Worm (Caenorhabditis elegans) whole organism, young adult: Measurements from ENCODE around the gene rpt-6.

Experiments
- B0035.1 ChIP-seq: sonication (generic microtip); optimal IDR thresholded peaks from 2 replicates; lab custom pipeline; 2016; ENCODE audit warnings: missing genetic modification characterization, mild to moderate bottlenecking, missing compliant biosample characterization, missing genotype, missing genetic modification reagents
- C17E4.6 ChIP-seq: fragments of 200-800 bp; sonication (Bioruptor generic); IDR thresholded peaks from 2 replicates; pipeline ENCODE4 v1.3.6; 2022; ENCODE audit warnings: missing genetic modification reagents, missing genetic modification characterization, missing compliant biosample characterization
- D2030.7 ChIP-seq: fragments of 200-800 bp; sonication (Bioruptor generic); IDR thresholded peaks from 2 replicates; pipeline ENCODE4 v1.3.6; 2022; ENCODE audit warnings: missing genetic modification reagents, missing genetic modification characterization, missing compliant biosample characterization
- F10E7.11 ChIP-seq: sonication (generic microtip); optimal IDR thresholded peaks from 2 replicates; lab custom pipeline; 2017; ENCODE audit warnings: mild to moderate bottlenecking, missing genetic modification characterization, moderate library complexity, missing compliant biosample characterization
- F55B11.4 ChIP-seq: sonication (generic microtip); optimal IDR thresholded peaks from 2 replicates; lab custom pipeline; 2016; ENCODE audit warnings: missing compliant biosample characterization, missing genetic modification characterization, borderline replicate concordance; ENCODE audit not compliant: insufficient read depth
- T07F8.4 ChIP-seq: sonication (generic microtip); optimal IDR thresholded peaks from 2 replicates; lab custom pipeline; 2016; ENCODE audit warnings: mild to moderate bottlenecking, missing genetic modification characterization, moderate library complexity, missing compliant biosample characterization
- Y56A3A.18 ChIP-seq: fragments of 200-800 bp; sonication (Bioruptor generic); IDR thresholded peaks from 2 replicates; pipeline ENCODE4 v1.3.6; 2022; ENCODE audit warnings: missing genetic modification reagents, missing genetic modification characterization, missing compliant biosample characterization
- ZK185.1 ChIP-seq: sonication (generic microtip); optimal IDR thresholded peaks from 2 replicates; lab custom pipeline; 2016; ENCODE audit warnings: mild to moderate bottlenecking, missing genetic modification characterization, missing compliant biosample characterization; ENCODE audit not compliant: poor library complexity, severe bottlenecking
- aptf-2 ChIP-seq: fragments of 200-800 bp; sonication (Bioruptor generic); conservative IDR thresholded peaks from 2 replicates; pipeline ENCODE4 v1.3.6; 2022; ENCODE audit warnings: missing genetic modification reagents, missing genetic modification characterization, missing compliant biosample characterization
- atf-7 ChIP-seq: sonication (generic microtip); optimal IDR thresholded peaks from 2 replicates; lab custom pipeline; 2017; ENCODE audit warnings: mild to moderate bottlenecking, missing genetic modification characterization, missing compliant biosample characterization
- bed-2 ChIP-seq: fragments of 200-800 bp; sonication (Bioruptor generic); IDR thresholded peaks from 2 replicates; pipeline ENCODE4 v1.3.6; 2022; ENCODE audit warnings: missing genetic modification reagents, missing genetic modification characterization, missing compliant biosample characterization
- ccch-3 ChIP-seq: fragments of 200-800 bp; sonication (Bioruptor generic); optimal IDR thresholded peaks from 2 replicates; lab custom pipeline; 2018; ENCODE audit warnings: mild to moderate bottlenecking, missing genetic modification characterization, missing compliant biosample characterization
- cebp-2 ChIP-seq: fragments of 200-800 bp; sonication (Bioruptor generic); IDR thresholded peaks from 2 replicates; pipeline ENCODE4 v1.3.6; 2022; ENCODE audit warnings: missing genetic modification characterization, missing compliant biosample characterization
- ceh-58 ChIP-seq: fragments of 200-800 bp; sonication (Bioruptor generic); IDR thresholded peaks from 2 replicates; pipeline ENCODE4 v1.3.6; 2022; ENCODE audit warnings: missing genetic modification characterization, missing compliant biosample characterization
- dpff-1 ChIP-seq: sonication (generic microtip); optimal IDR thresholded peaks from 2 replicates; lab custom pipeline; 2017; ENCODE audit warnings: mild to moderate bottlenecking, missing genetic modification characterization, missing compliant biosample characterization
- dpl-1 ChIP-seq: fragments of 150-350 bp; optimal IDR thresholded peaks from 2 replicates; lab custom pipeline; 2014; ENCODE audit warnings: missing biosample characterization, missing genetic modification reagents, missing genetic modification characterization
- egl-44 ChIP-seq: fragments of 200-800 bp; sonication (Bioruptor generic); IDR thresholded peaks from 2 replicates; pipeline ENCODE4 v1.3.6; 2022; ENCODE audit warnings: missing genetic modification reagents, missing genetic modification characterization, missing compliant biosample characterization
- ets-4 ChIP-seq: fragments of 200-800 bp; sonication (Bioruptor generic); optimal IDR thresholded peaks from 2 replicates; lab custom pipeline; 2018; ENCODE audit warnings: mild to moderate bottlenecking, missing genetic modification characterization, missing compliant biosample characterization
- fkh-3 ChIP-seq: sonication (generic microtip); optimal IDR thresholded peaks from 2 replicates; lab custom pipeline; 2016; ENCODE audit warnings: mild to moderate bottlenecking, missing genetic modification characterization, missing compliant biosample characterization
- gei-17 ChIP-seq: fragments of 200-800 bp; sonication (Bioruptor generic); optimal IDR thresholded peaks from 2 replicates; lab custom pipeline; 2018; ENCODE audit warnings: mild to moderate bottlenecking, missing genetic modification characterization, missing compliant biosample characterization
- him-1 ChIP-seq: sonication (generic microtip); optimal IDR thresholded peaks from 2 replicates; lab custom pipeline; 2016; ENCODE audit warnings: missing genotype, missing genetic modification reagents, missing genetic modification characterization, missing compliant biosample characterization
- hlh-12 ChIP-seq: sonication (generic microtip); optimal IDR thresholded peaks from 2 replicates; lab custom pipeline; 2016; ENCODE audit warnings: missing genetic modification characterization, missing compliant biosample characterization
- hmg-1.2 ChIP-seq: fragments of 200-800 bp; sonication (Bioruptor generic); IDR thresholded peaks from 2 replicates; pipeline ENCODE4 v1.3.6; 2022; ENCODE audit warnings: missing genetic modification reagents, missing genetic modification characterization, missing compliant biosample characterization
- hrde-1 ChIP-seq: sonication (generic microtip); optimal IDR thresholded peaks from 2 replicates; lab custom pipeline; 2016; ENCODE audit warnings: missing genetic modification characterization, mild to moderate bottlenecking, missing compliant biosample characterization, moderate library complexity, missing genotype, missing genetic modification reagents, borderline replicate concordance
- lag-1 ChIP-seq: fragments of 200-800 bp; sonication (Bioruptor generic); IDR thresholded peaks from 2 replicates; pipeline ENCODE4 v1.3.6; 2022; ENCODE audit warnings: missing genetic modification reagents, missing genetic modification characterization, missing compliant biosample characterization
- lin-26 ChIP-seq: fragments of 200-800 bp; sonication (Bioruptor generic); IDR thresholded peaks from 2 replicates; pipeline ENCODE4 v1.3.6; 2022; ENCODE audit warnings: missing genetic modification reagents, missing genetic modification characterization, missing compliant biosample characterization
- lin-35 ChIP-seq, 3 experiments: fragments of 150-350 bp in 2 of 3; sonication (generic microtip) in 1 of 3; optimal IDR thresholded peaks; 2 replicates each; lab custom pipeline; 2014 to 2018; ENCODE audit warnings: missing biosample characterization in 3 of 3, missing genetic modification characterization in 3 of 3, missing genetic modification reagents in 3 of 3
- lir-1 ChIP-seq: fragments of 200-800 bp; sonication (Bioruptor generic); conservative IDR thresholded peaks from 2 replicates; pipeline ENCODE4 v1.3.6; 2022; ENCODE audit warnings: missing genetic modification reagents, missing genetic modification characterization, missing compliant biosample characterization
- mel-28 ChIP-seq: sonication (generic microtip); optimal IDR thresholded peaks from 2 replicates; lab custom pipeline; 2016; ENCODE audit warnings: borderline replicate concordance, mild to moderate bottlenecking, missing genetic modification characterization, missing compliant biosample characterization
- mes-4 ChIP-seq: sonication (generic microtip); optimal IDR thresholded peaks from 2 replicates; lab custom pipeline; 2016; ENCODE audit warnings: missing genotype, missing genetic modification characterization, missing compliant biosample characterization
- mxl-1 ChIP-seq: sonication (generic microtip); optimal IDR thresholded peaks from 2 replicates; lab custom pipeline; 2016; ENCODE audit warnings: missing genetic modification characterization, missing compliant biosample characterization
- nhr-179 ChIP-seq: sonication (generic microtip); optimal IDR thresholded peaks from 2 replicates; lab custom pipeline; 2016; ENCODE audit warnings: mild to moderate bottlenecking, missing genetic modification characterization, missing compliant biosample characterization
- nhr-27 ChIP-seq: fragments of 200-800 bp; sonication (Bioruptor generic); optimal IDR thresholded peaks from 2 replicates; lab custom pipeline; 2018; ENCODE audit warnings: mild to moderate bottlenecking, missing genetic modification characterization, moderate library complexity, missing compliant biosample characterization
- nhr-90 ChIP-seq: sonication (generic microtip); optimal IDR thresholded peaks from 2 replicates; lab custom pipeline; 2016; ENCODE audit warnings: missing genotype, mild to moderate bottlenecking, missing genetic modification characterization, missing compliant biosample characterization
- rcor-1 ChIP-seq: fragments of 200-800 bp; sonication (Bioruptor generic); IDR thresholded peaks from 2 replicates; pipeline ENCODE4 v1.3.6; 2022; ENCODE audit warnings: missing genetic modification reagents, missing genetic modification characterization, missing compliant biosample characterization
- rec-8 ChIP-seq, 2 experiments: sonication (generic microtip); optimal IDR thresholded peaks; 2 replicates each; lab custom pipeline; 2016; ENCODE audit warnings: mild to moderate bottlenecking in 2 of 2, missing genetic modification characterization in 2 of 2, missing genetic modification reagents in 2 of 2, missing genotype in 2 of 2, missing biosample characterization in 1 of 2, missing compliant biosample characterization in 1 of 2, moderate library complexity in 1 of 2
- rpc-1 ChIP-seq, 2 experiments: fragments of 150-350 bp in 1 of 2; sonication (generic microtip) in 1 of 2; optimal IDR thresholded peaks; 2 replicates each; lab custom pipeline; 2014 to 2018; ENCODE audit warnings: missing biosample characterization in 1 of 2, missing genetic modification characterization in 1 of 2, missing genetic modification reagents in 1 of 2, missing genotype in 1 of 2
- sea-2 ChIP-seq: fragments of 200-800 bp; sonication (Bioruptor generic); IDR thresholded peaks from 2 replicates; pipeline ENCODE4 v1.3.6; 2022; ENCODE audit warnings: missing genetic modification characterization, missing compliant biosample characterization
- snpc-4 ChIP-seq, 5 experiments: fragments of 150-350 bp in 1 of 5; sonication (generic microtip) in 4 of 5; optimal IDR thresholded peaks; 2 replicates each; lab custom pipeline; 2014 to 2018; ENCODE audit warnings: missing genetic modification characterization in 5 of 5, missing biosample characterization in 3 of 5, antibody characterized with exemption in 2 of 5, mild to moderate bottlenecking in 2 of 5, missing compliant biosample characterization in 2 of 5, missing genotype in 2 of 5, moderate library complexity in 2 of 5, missing genetic modification reagents in 1 of 5
- somi-1 ChIP-seq: fragments of 200-800 bp; sonication (Bioruptor generic); optimal IDR thresholded peaks from 2 replicates; lab custom pipeline; 2018; ENCODE audit warnings: mild to moderate bottlenecking, missing genetic modification characterization, missing compliant biosample characterization
- sptf-2 ChIP-seq: fragments of 200-800 bp; sonication (Bioruptor generic); optimal IDR thresholded peaks from 2 replicates; lab custom pipeline; 2018; ENCODE audit warnings: mild to moderate bottlenecking, missing genetic modification characterization, missing compliant biosample characterization
- tbx-9 ChIP-seq: sonication (generic microtip); optimal IDR thresholded peaks from 2 replicates; lab custom pipeline; 2016; ENCODE audit warnings: borderline replicate concordance, missing genetic modification characterization, inconsistent platforms, missing compliant biosample characterization
- tlf-1 ChIP-seq: fragments of 200-800 bp; sonication (Bioruptor generic); optimal IDR thresholded peaks from 2 replicates; lab custom pipeline; 2018; ENCODE audit warnings: mild to moderate bottlenecking, missing genetic modification characterization, missing compliant biosample characterization
- unc-62 ChIP-seq: fragments of 150-350 bp; optimal IDR thresholded peaks from 2 replicates; lab custom pipeline; 2014; ENCODE audit warnings: missing biosample characterization, missing genetic modification reagents, missing genetic modification characterization
- zfh-2 ChIP-seq: fragments of 200-800 bp; sonication (Bioruptor generic); conservative IDR thresholded peaks from 2 replicates; pipeline ENCODE4 v1.3.6; 2022; ENCODE audit warnings: missing genetic modification reagents, missing genetic modification characterization, missing compliant biosample characterization
- ztf-18 ChIP-seq: sonication (generic microtip); optimal IDR thresholded peaks from 2 replicates; lab custom pipeline; 2016; ENCODE audit warnings: missing genotype, mild to moderate bottlenecking, missing genetic modification characterization, missing compliant biosample characterization
- ztf-25 ChIP-seq: fragments of 200-800 bp; sonication (Bioruptor generic); IDR thresholded peaks from 2 replicates; pipeline ENCODE4 v1.3.6; 2022; ENCODE audit warnings: missing genetic modification reagents, missing genetic modification characterization, missing compliant biosample characterization
- ztf-28 ChIP-seq: fragments of 200-800 bp; sonication (Bioruptor generic); IDR thresholded peaks from 2 replicates; pipeline ENCODE4 v1.3.6; 2022; ENCODE audit warnings: missing genetic modification reagents, missing genetic modification characterization, missing compliant biosample characterization

The rpt-6 gene

DNA sequence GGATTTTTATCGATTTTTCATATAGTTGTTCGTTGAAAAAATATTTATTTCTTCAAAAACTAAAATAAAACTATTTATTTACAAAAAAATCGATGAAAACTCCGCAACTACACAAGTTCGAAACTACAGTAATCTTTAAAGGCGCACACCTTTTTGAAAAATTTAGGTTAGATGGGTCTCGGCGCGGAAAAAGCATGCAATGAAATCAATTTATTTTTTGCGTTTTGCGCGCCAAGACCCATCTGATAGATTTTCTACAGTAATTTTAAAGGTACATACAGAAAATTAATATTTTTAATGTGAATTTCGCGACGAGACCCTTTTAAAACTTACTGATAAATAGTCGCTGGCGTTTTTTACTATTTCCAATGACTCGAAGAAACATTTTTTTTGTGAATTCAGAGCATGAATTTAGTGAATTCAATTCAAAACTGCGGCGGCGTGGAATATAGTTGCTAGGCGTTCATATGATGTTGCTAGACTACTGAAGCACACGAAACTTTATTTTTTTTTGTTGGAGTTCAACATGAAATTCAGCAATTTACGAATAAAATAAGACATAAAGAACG is 3.2 kb upstream of the rpt-6 start, which contains the start of gene Y75B8A.33 (continued):
- TF ChIP-seq egl-44 (GFP tag; lab: Robert Waterston, UW) (no peak), mes-4 (tag; lab: Kevin White, UChicago) (no peak), ccch-3 (GFP tag; lab: Kevin White, UChicago) (no peak), him-1 (tag; lab: Kevin White, UChicago) (peak; percentile 29), ztf-25 (no peak), gei-17 (GFP tag; lab: Kevin White, UChicago) (no peak), sptf-2 (no peak), sea-2 (GFP tag; lab: Robert Waterston, UW) (no peak), lin-26 (no peak), bed-2 (GFP tag; lab: Robert Waterston, UW) (no peak), mxl-1 (tag; lab: Kevin White, UChicago) (no peak), ztf-28 (GFP tag; lab: Robert Waterston, UW) (no peak), mel-28 (tag; lab: Kevin White, UChicago) (no peak), lin-35 (GFP tag; optimal IDR thresholded peaks at IDR 0.05; lab: Kevin White, UChicago) (no peak), lag-1 (GFP tag; lab: Robert Waterston, UW) (no peak), D2030.7 (peak; percentile 44; the same call in 1 of the 2 replicates), T07F8.4 (tag; lab: Kevin White, UChicago) (no peak), nhr-179 (no peak), tlf-1 (GFP tag; lab: Kevin White, UChicago) (peak; percentile 5), Y56A3A.18 (GFP tag; lab: Robert Waterston, UW) (no peak), dpl-1 (GFP tag; lab: Kevin White, UChicago) (peak; percentile 25), ceh-58 (GFP tag; lab: Robert Waterston, UW) (no peak), aptf-2 (GFP tag; lab: Robert Waterston, UW) (no peak), dpff-1 (tag; lab: Kevin White, UChicago) (no peak), rpc-1 (optimal IDR thresholded peaks at IDR 0.05; lab: Kevin White, UChicago) (no peak), rpc-1 (tag; optimal IDR thresholded peaks at IDR 0.05; lab: Kevin White, UChicago) (no peak), fkh-3 (tag; lab: Kevin White, UChicago) (no peak), ets-4 (GFP tag; lab: Kevin White, UChicago) (no peak), B0035.1 (tag; lab: Kevin White, UChicago) (no peak), cebp-2 (GFP tag; lab: Robert Waterston, UW) (no peak), hmg-1.2 (GFP tag; lab: Robert Waterston, UW) (no peak), nhr-27 (tag; lab: Kevin White, UChicago) (no peak), rec-8 (tag; optimal IDR thresholded peaks at IDR 0.05; lab: Kevin White, UChicago) (no peak), lir-1 (GFP tag; lab: Robert Waterston, UW) (no peak), tbx-9 (tag; lab: Kevin White, UChicago) (no peak), C17E4.6 (no peak), F55B11.4 (tag; lab: Kevin White, UChicago) (no peak), unc-62 (GFP tag; lab: Kevin White, UChicago) (no peak), nhr-90 (tag; lab: Kevin White, UChicago) (no peak), snpc-4 (GFP tag; optimal IDR thresholded peaks at IDR 0.05; lab: Kevin White, UChicago) (no peak), snpc-4 (tag; optimal IDR thresholded peaks at IDR 0.05; lab: Kevin White, UChicago) (no peak), zfh-2 (GFP tag; lab: Robert Waterston, UW) (no peak), hrde-1 (tag; lab: Kevin White, UChicago) (peak; percentile 35), ztf-18 (no peak), somi-1 (GFP tag; lab: Kevin White, UChicago) (no peak), atf-7 (tag; lab: Kevin White, UChicago) (no peak), hlh-12 (tag; lab: Kevin White, UChicago) (no peak), rcor-1 (GFP tag; lab: Robert Waterston, UW) (no peak), ZK185.1 (peak; percentile 35), F10E7.11 (tag; lab: Kevin White, UChicago) (no peak)
